Fruit fly (Drosophila melanogaster): ENCODE results near the gene CG15153.
A peak's percentile ranks its signal among the peaks of the same experiment; 100 is the strongest.

The CG15153 gene

dm6 chr2L:18091705-18092104, 351 bp downstream of the CG15153 start:
- no peak for TF ChIP-seq CG8478 (optimal IDR thresholded peaks at IDR 0.05)
- no peak for TF ChIP-seq CTCF (optimal IDR thresholded peaks at IDR 0.05)

DNA sequence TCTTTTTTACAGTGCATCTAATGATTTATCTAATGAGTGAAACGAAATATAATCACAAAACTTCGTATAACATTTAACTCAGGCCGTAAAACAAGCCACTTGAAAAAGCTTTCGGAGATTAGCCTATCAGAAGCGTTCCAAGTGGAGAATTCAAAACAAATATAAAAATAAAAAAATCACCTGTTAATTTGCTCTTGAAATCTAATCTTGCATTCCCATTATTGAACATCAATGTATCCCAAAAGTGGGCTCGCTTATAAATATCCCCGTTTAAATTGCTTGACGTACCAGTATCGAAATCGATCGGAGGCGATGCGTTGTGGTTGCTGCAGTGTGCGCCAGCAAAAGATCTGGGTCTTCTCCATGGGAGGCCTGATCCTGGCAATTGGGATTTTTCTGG, 8.1 kb downstream of the CG15153 start, which contains the start of gene CG31741:
Gene CG31741, plus strand, starts transcription at position 301 of the 400 bp plus-strand sequence.
- TF ChIP-seq CTCF (optimal IDR thresholded peaks at IDR 0.05) (no peak), CG8478 (optimal IDR thresholded peaks at IDR 0.05) (no peak)

DNA sequence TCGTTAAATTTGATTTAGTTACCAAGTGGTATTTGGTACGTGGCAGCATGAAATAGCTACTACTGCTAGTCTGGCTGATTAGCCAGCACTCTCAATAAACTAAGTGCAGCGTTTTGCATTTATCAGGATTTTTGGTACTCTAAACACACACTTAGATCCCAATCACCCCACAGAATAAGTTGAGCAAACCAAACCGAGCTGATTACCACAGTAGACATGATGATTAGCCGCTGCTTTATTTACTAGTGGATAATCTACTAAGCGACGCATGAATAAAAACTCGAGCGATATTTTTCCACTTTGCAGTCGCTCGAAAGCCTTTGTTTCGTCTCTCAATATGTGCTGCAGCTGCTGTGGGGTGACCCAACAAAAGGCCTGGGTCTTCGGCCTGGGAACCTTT, 10.7 kb downstream of the CG15153 start, which contains the start of gene ninaD:
Gene ninaD, plus strand, starts transcription at position 301 of the 400 bp plus-strand sequence.
- TF ChIP-seq CTCF (optimal IDR thresholded peaks at IDR 0.05), result no peak

dm6 chr2L:18077969-18078368, 14.1 kb downstream of the CG15153 start, which contains the start of gene Arr1:
Gene Arr1 (plus strand): TSS chr2L:18078269.
- TF ChIP-seq CG8478 (optimal IDR thresholded peaks at IDR 0.05) (no peak), CTCF (optimal IDR thresholded peaks at IDR 0.05) (no peak)

DNA sequence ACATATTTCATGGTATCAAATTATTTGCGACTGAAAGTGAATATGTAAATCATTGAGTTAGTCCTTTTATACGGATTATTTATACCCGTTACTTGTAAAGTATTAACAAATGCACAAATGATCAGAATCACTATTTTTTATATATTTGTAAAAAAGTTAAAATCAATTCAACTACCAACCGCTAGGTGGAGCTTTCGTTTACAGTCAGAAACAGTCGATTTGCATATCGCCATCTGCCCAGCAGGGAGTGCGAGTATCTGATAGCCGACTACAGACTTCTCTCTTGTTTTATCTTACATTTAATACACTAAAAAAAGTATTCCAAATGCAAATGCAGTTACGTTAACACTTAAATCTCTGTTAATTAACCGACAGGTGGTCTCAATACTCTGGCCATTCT, 24.8 kb downstream of the CG15153 start:
- TF ChIP-seq CTCF (optimal IDR thresholded peaks at IDR 0.05) (peak; percentile 12 to 53), CG8478 (optimal IDR thresholded peaks at IDR 0.05) (no peak)

Measured in S2 (cell line).